Worm (Caenorhabditis elegans) whole organism, L3 larva: ENCODE results near the gene ccch-1.
"Not testable (repeated sequence)": the region's sequence is repeated elsewhere in the genome, so short reads cannot be mapped to it uniquely, and the experiment has no call there.

Source experiments
- ZK546.5 ChIP-seq: sonication (generic microtip); optimal IDR thresholded peaks from 2 replicates; lab custom pipeline; 2017; ENCODE audit warnings: missing biosample characterization, missing genetic modification characterization
- aly-2 ChIP-seq: fragments of 150-350 bp; optimal IDR thresholded peaks from 2 replicates; lab custom pipeline; 2014; ENCODE audit warnings: missing biosample characterization, missing genetic modification characterization
- ama-1 ChIP-seq: fragments of 150-350 bp; optimal IDR thresholded peaks from 2 replicates; lab custom pipeline; 2018
- ceh-16 ChIP-seq: sonication (generic microtip); optimal IDR thresholded peaks from 2 replicates; lab custom pipeline; 2017; ENCODE audit warnings: missing biosample characterization, missing genetic modification characterization
- ceh-28 ChIP-seq: fragments of 150-350 bp; optimal IDR thresholded peaks from 2 replicates; lab custom pipeline; 2014; ENCODE audit warnings: missing biosample characterization, missing genetic modification reagents, missing genetic modification characterization
- ceh-82 ChIP-seq: fragments of 150-350 bp; optimal IDR thresholded peaks from 2 replicates; lab custom pipeline; 2014; ENCODE audit warnings: missing biosample characterization, missing genetic modification characterization
- egl-27 ChIP-seq: sonication (generic microtip); optimal IDR thresholded peaks from 4 replicates; lab custom pipeline; 2017; ENCODE audit warnings: missing biosample characterization, missing genetic modification reagents, missing genetic modification characterization
- egl-5 ChIP-seq: fragments of 150-350 bp; optimal IDR thresholded peaks from 2 replicates; lab custom pipeline; 2017; ENCODE audit warnings: missing biosample characterization, missing genetic modification reagents, missing genetic modification characterization, inconsistent platforms
- elt-1 ChIP-seq: fragments of 150-350 bp; optimal IDR thresholded peaks from 2 replicates; lab custom pipeline; 2014; ENCODE audit warnings: missing biosample characterization, missing genetic modification characterization
- elt-3 ChIP-seq, 3 experiments: fragments of 150-350 bp in 1 of 3; sonication (generic microtip) in 2 of 3; optimal IDR thresholded peaks; 2 replicates in 2 of 3; 4 replicates in 1 of 3; lab custom pipeline; 2014 to 2017; ENCODE audit warnings: missing biosample characterization in 3 of 3, missing genetic modification characterization in 3 of 3
- eor-1 ChIP-seq, 2 experiments: fragments of 150-350 bp; optimal IDR thresholded peaks; 2 replicates each; lab custom pipeline; 2014 to 2018; ENCODE audit warnings: missing biosample characterization in 2 of 2, missing genetic modification characterization in 2 of 2
- fos-1 ChIP-seq: fragments of 150-350 bp; optimal IDR thresholded peaks from 2 replicates; lab custom pipeline; 2014; ENCODE audit warnings: missing biosample characterization, missing genetic modification characterization
- hmg-11 ChIP-seq: sonication (generic microtip); optimal IDR thresholded peaks from 2 replicates; lab custom pipeline; 2016; ENCODE audit warnings: missing genetic modification characterization, missing compliant biosample characterization
- lin-15B ChIP-seq: fragments of 150-350 bp; optimal IDR thresholded peaks from 2 replicates; lab custom pipeline; 2014; ENCODE audit warnings: missing biosample characterization, missing genetic modification characterization
- lsy-12 ChIP-seq: sonication (generic microtip); optimal IDR thresholded peaks from 2 replicates; lab custom pipeline; 2016; ENCODE audit warnings: mild to moderate bottlenecking, missing genetic modification characterization, missing compliant biosample characterization
- mdl-1 ChIP-seq: fragments of 150-350 bp; optimal IDR thresholded peaks from 2 replicates; lab custom pipeline; 2014; ENCODE audit warnings: missing biosample characterization, missing genetic modification characterization
- mml-1 ChIP-seq: fragments of 150-350 bp; sonication (generic microtip); optimal IDR thresholded peaks from 3 replicates; lab custom pipeline; 2014; ENCODE audit warnings: missing biosample characterization, missing genetic modification characterization
- nfya-1 ChIP-seq: sonication (generic microtip); optimal IDR thresholded peaks from 2 replicates; lab custom pipeline; 2017; ENCODE audit warnings: missing genetic modification characterization, mild to moderate bottlenecking, missing compliant biosample characterization, antibody characterized with exemption, moderate library complexity; ENCODE audit not compliant: insufficient read depth
- nhr-12 ChIP-seq: fragments of 150-350 bp; optimal IDR thresholded peaks from 2 replicates; lab custom pipeline; 2014; ENCODE audit warnings: missing biosample characterization, missing genetic modification characterization
- nhr-23 ChIP-seq: fragments of 150-350 bp; optimal IDR thresholded peaks from 2 replicates; lab custom pipeline; 2014; ENCODE audit warnings: missing biosample characterization, missing genetic modification reagents, missing genetic modification characterization
- nhr-43 ChIP-seq: sonication (generic microtip); optimal IDR thresholded peaks from 2 replicates; lab custom pipeline; 2016; ENCODE audit warnings: mild to moderate bottlenecking, missing genetic modification characterization, missing compliant biosample characterization; ENCODE audit not compliant: poor library complexity, severe bottlenecking
- pha-4 ChIP-seq: fragments of 150-350 bp; optimal IDR thresholded peaks from 2 replicates; lab custom pipeline; 2014; ENCODE audit warnings: missing biosample characterization, missing genetic modification reagents, missing genetic modification characterization
- pqm-1 ChIP-seq: fragments of 150-350 bp; optimal IDR thresholded peaks from 2 replicates; lab custom pipeline; 2017; ENCODE audit warnings: missing biosample characterization, missing genetic modification characterization, inconsistent platforms
- skn-1 ChIP-seq: fragments of 150-350 bp; optimal IDR thresholded peaks from 2 replicates; lab custom pipeline; 2014; ENCODE audit warnings: missing biosample characterization, missing genetic modification characterization
- snpc-4 ChIP-seq: fragments of 150-350 bp; optimal IDR thresholded peaks from 2 replicates; lab custom pipeline; 2014; ENCODE audit warnings: missing biosample characterization, missing genetic modification characterization
- tbx-2 ChIP-seq: sonication (generic microtip); optimal IDR thresholded peaks from 2 replicates; lab custom pipeline; 2016; ENCODE audit warnings: mild to moderate bottlenecking, missing genetic modification characterization, missing compliant biosample characterization
- unc-62 ChIP-seq: fragments of 150-350 bp; sonication (generic microtip); optimal IDR thresholded peaks from 4 replicates; lab custom pipeline; 2014; ENCODE audit warnings: missing biosample characterization, missing genetic modification reagents, missing genetic modification characterization
- zag-1 ChIP-seq: fragments of 150-350 bp; optimal IDR thresholded peaks from 2 replicates; lab custom pipeline; 2014; ENCODE audit warnings: missing biosample characterization, missing genetic modification characterization
- ztf-11 ChIP-seq: fragments of 150-350 bp; optimal IDR thresholded peaks from 2 replicates; lab custom pipeline; 2014; ENCODE audit warnings: missing biosample characterization, missing genetic modification characterization
- ztf-4 ChIP-seq: fragments of 150-350 bp; optimal IDR thresholded peaks from 2 replicates; lab custom pipeline; 2014; ENCODE audit warnings: missing biosample characterization, missing genetic modification characterization

Gene ccch-1

DNA sequence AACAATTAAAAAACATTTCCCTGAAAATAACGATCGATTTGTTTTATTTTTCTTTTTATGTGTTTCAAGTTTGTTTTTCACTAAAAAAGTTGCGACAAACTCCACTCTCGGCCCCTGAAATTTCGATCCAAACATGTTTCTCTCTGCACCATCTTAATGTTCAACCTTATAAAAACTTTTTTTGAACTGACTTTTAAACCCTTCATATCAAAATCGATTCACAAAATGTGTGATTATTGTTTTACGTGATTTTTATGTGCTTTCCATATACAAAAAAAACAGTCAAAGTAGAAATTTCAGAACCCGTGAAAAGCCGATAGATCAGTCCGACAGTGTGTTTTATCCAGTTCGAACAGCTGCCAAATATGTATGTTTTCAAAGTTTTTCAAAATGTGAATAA is at the start of gene ccch-1:
Gene ccch-1 (plus strand): TSS at position 301 of the 400 bp plus-strand sequence.
- no peak for TF ChIP-seq zag-1 (tag; lab: Kevin White, UChicago)
- TF ChIP-seq nhr-23 (tag; lab: Kevin White, UChicago) = no peak
- no peak for TF ChIP-seq ceh-28 (tag; lab: Kevin White, UChicago)
- no peak for TF ChIP-seq egl-27 (tag; lab: Kevin White, UChicago)
- TF ChIP-seq nhr-12 (tag; lab: Kevin White, UChicago) = no peak

DNA sequence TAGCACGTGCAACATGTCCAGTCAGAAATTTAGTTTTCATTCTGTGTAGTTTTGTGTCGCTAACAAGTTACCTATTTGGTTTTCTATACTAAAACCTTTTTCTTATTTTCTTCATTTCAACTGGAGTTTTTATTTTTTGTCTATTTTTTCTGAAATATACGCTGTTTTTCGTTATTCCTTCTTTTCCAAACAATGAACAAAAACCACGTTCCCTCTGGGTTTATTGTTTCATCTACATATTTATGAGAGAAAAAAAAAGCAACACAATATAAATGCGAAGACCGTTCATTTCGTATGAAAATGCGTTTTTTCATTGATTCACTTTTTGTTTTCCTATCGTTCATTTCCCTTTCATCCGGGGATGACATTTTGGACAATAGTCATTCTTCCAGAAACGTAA is 48.2 kb upstream of the ccch-1 start, which contains the start of gene T11F9.22:
Gene T11F9.22 (plus strand): TSS at position 301 of the 400 bp plus-strand sequence.
- TF ChIP-seq egl-5 = no peak
- TF ChIP-seq skn-1 = no peak
- no peak for TF ChIP-seq hmg-11 (tag; lab: Kevin White, UChicago)
- no peak for TF ChIP-seq mdl-1
- no peak for TF ChIP-seq lsy-12 (tag; lab: Kevin White, UChicago)
- TF ChIP-seq ztf-11 (tag; lab: Kevin White, UChicago) = no peak
- TF ChIP-seq lin-15B (tag; lab: Kevin White, UChicago) = no peak
- no peak for TF ChIP-seq elt-1 (tag; lab: Kevin White, UChicago)
- no peak for TF ChIP-seq nhr-12 (tag; lab: Kevin White, UChicago)
- TF ChIP-seq tbx-2 = no peak
- TF ChIP-seq nhr-43 = no peak
- no peak for TF ChIP-seq fos-1 (tag; lab: Kevin White, UChicago)
- no peak for TF ChIP-seq ztf-4 (tag; lab: Kevin White, UChicago)
- no peak for TF ChIP-seq pha-4 (tag; lab: Kevin White, UChicago)

DNA sequence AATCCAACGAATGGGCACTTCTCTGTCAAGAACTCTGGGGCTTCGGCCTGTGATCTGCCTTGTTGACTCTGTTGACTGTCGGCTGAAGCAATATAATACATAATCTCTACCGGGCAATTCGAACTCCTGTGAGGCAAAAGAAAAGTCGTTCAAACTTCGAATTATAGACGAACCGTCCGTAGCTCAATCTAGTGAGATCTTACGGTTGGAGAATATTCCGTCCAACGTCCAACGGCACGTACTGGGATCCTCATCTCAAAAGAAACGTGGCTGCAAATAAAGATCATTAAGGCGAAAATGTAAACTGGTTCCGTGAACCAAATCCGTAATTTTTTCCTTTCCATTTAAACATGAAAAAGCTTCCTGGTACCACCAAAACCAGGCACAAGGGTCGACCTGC is 46.9 kb upstream of the ccch-1 start, which contains the start of gene T11F9.14:
Gene T11F9.14 (minus strand): TSS at position 101 of the 400 bp plus-strand sequence.
- TF ChIP-seq fos-1 (tag; lab: Kevin White, UChicago); ama-1; lsy-12 (tag; lab: Kevin White, UChicago): not testable (repeated sequence)

- not testable (repeated sequence) for TF ChIP-seq unc-62; ama-1; fos-1 (tag; lab: Kevin White, UChicago)
- TF ChIP-seq, all 47 proteins: peak for 0; not testable (repeated sequence) for 47
Measured at ce11 chrV:11483580-11484092, 44.0 kb upstream of the ccch-1 start, which contains the start of gene col-157. Gene col-157 (plus strand): TSS chrV:11484042.

- TF ChIP-seq snpc-4 (tag; lab: Kevin White, UChicago) = no peak
- TF ChIP-seq pqm-1 (tag; lab: Kevin White, UChicago) = no peak
- TF ChIP-seq aly-2 (tag; lab: Kevin White, UChicago) = no peak
- TF ChIP-seq lin-15B (tag; lab: Kevin White, UChicago) = no peak
- no peak for TF ChIP-seq pha-4 (tag; lab: Kevin White, UChicago)
- no peak for TF ChIP-seq egl-27 (tag; lab: Kevin White, UChicago)
- TF ChIP-seq nfya-1 (tag; lab: Kevin White, UChicago) = no peak
- no peak for TF ChIP-seq egl-5
- no peak for TF ChIP-seq nhr-23 (tag; lab: Kevin White, UChicago)
- no peak for TF ChIP-seq ceh-16
- TF ChIP-seq ceh-82 (tag; lab: Kevin White, UChicago) = no peak
- no peak for TF ChIP-seq ZK546.5
- TF ChIP-seq mml-1 = no peak
Measured at ce11 chrV:11484404-11484803, 43.2 kb upstream of the ccch-1 start.

- TF ChIP-seq elt-3 (tag; optimal IDR thresholded peaks at IDR 0.05; lab: Kevin White, UChicago) (no peak), eor-1 (tag; optimal IDR thresholded peaks at IDR 0.05; lab: Kevin White, UChicago) (no peak), ztf-4 (tag; lab: Kevin White, UChicago) (no peak), mdl-1 (no peak)
Measured at ce11 chrV:11485558-11485957, 42.1 kb upstream of the ccch-1 start, which contains the start of gene srh-1. Gene srh-1 (plus strand): TSS chrV:11485858.
